Fruit fly (Drosophila melanogaster) whole organism, embryonic: ENCODE data around the gene Pax.
A peak's percentile ranks its signal among the peaks of the same experiment; 100 is the strongest.

ENCODE experiments used
- Ada2b ChIP-seq: fragments of 200-800 bp; sonication (Bioruptor generic); IDR thresholded peaks from 2 replicates; pipeline ENCODE4 v1.3.6; 2022; ENCODE audit warnings: missing biosample characterization, missing genetic modification characterization
- Adf1 ChIP-seq: fragments of 200-800 bp; sonication (Bioruptor generic); IDR thresholded peaks from 2 replicates; pipeline ENCODE4 v1.3.6; 2022; ENCODE audit warnings: missing biosample characterization, missing genetic modification characterization
- Atf6 ChIP-seq: fragments of 200-800 bp; sonication (Bioruptor generic); IDR thresholded peaks from 2 replicates; pipeline ENCODE4 v1.3.6; 2022; ENCODE audit warnings: missing biosample characterization, missing genetic modification characterization
- Awh ChIP-seq: fragments of 200-800 bp; sonication (Bioruptor generic); IDR thresholded peaks from 2 replicates; pipeline ENCODE4, ENCODE4 v1.3.6; 2022; ENCODE audit warnings: missing biosample characterization, missing genetic modification characterization
- Bteb2 ChIP-seq: fragments of 200-800 bp; sonication (Bioruptor generic); optimal IDR thresholded peaks from 2 replicates; lab custom pipeline; 2016; ENCODE audit warnings: missing biosample characterization, missing genetic modification characterization
- CG11504 ChIP-seq: fragments of 200-800 bp; sonication (Bioruptor generic); optimal IDR thresholded peaks from 3 replicates; lab custom pipeline; 2019; ENCODE audit warnings: missing biosample characterization, mild to moderate bottlenecking, missing genetic modification characterization, moderate library complexity
- CG12769 ChIP-seq: fragments of 200-800 bp; sonication (Bioruptor generic); optimal IDR thresholded peaks from 2 replicates; lab custom pipeline; 2019; ENCODE audit warnings: missing biosample characterization, mild to moderate bottlenecking, missing genetic modification characterization, moderate library complexity
- CG15269 ChIP-seq: fragments of 200-800 bp; sonication (Bioruptor generic); optimal IDR thresholded peaks from 2 replicates; lab custom pipeline; 2018; ENCODE audit warnings: missing biosample characterization, mild to moderate bottlenecking, missing genetic modification characterization, moderate library complexity
- CG1603 ChIP-seq: fragments of 200-800 bp; sonication (Bioruptor generic); optimal IDR thresholded peaks from 2 replicates; lab custom pipeline; 2019; ENCODE audit warnings: missing biosample characterization, mild to moderate bottlenecking, missing genetic modification characterization, moderate library complexity
- CG1792 ChIP-seq: fragments of 200-800 bp; sonication (Bioruptor generic); optimal IDR thresholded peaks from 2 replicates; lab custom pipeline; 2016; ENCODE audit warnings: missing biosample characterization, missing genetic modification characterization
- CG2120 ChIP-seq: fragments of 200-800 bp; sonication (Bioruptor generic); optimal IDR thresholded peaks from 3 replicates; lab custom pipeline; 2016; ENCODE audit warnings: missing biosample characterization, missing genetic modification characterization
- CG31224 ChIP-seq: fragments of 200-800 bp; sonication (Bioruptor generic); IDR thresholded peaks from 2 replicates; pipeline ENCODE4 v1.3.6; 2022; ENCODE audit warnings: missing biosample characterization, missing genetic modification characterization
- CG32532 ChIP-seq: fragments of 200-800 bp; sonication (Bioruptor generic); IDR thresholded peaks from 2 replicates; pipeline ENCODE4 v1.3.6; 2022; ENCODE audit warnings: missing biosample characterization, missing genetic modification characterization
- CG34224 ChIP-seq: fragments of 200-800 bp; sonication (Bioruptor generic); IDR thresholded peaks from 3 replicates; pipeline ENCODE4 v1.3.6; 2022; ENCODE audit warnings: missing biosample characterization, missing genetic modification characterization; ENCODE audit not compliant: partially characterized antibody
- CG3847 ChIP-seq: fragments of 200-800 bp; sonication (Bioruptor generic); IDR thresholded peaks from 2 replicates; pipeline ENCODE4 v1.3.6; 2022; ENCODE audit warnings: missing biosample characterization, missing genetic modification characterization
- CG4360 ChIP-seq: fragments of 200-800 bp; sonication (Bioruptor generic); IDR thresholded peaks from 2 replicates; pipeline ENCODE4 v1.3.6; 2022; ENCODE audit warnings: missing biosample characterization, missing genetic modification characterization
- CG4617 ChIP-seq: fragments of 200-800 bp; sonication (Bioruptor generic); optimal IDR thresholded peaks from 3 replicates; lab custom pipeline; 2016; ENCODE audit warnings: missing biosample characterization, missing genetic modification characterization, borderline replicate concordance
- CG7839 ChIP-seq: fragments of 200-800 bp; sonication (Bioruptor generic); optimal IDR thresholded peaks from 3 replicates; lab custom pipeline; 2018; ENCODE audit warnings: missing biosample characterization, mild to moderate bottlenecking, missing genetic modification characterization, moderate library complexity
- CG8290 ChIP-seq, 3 experiments: fragments of 200-800 bp; sonication (Bioruptor generic); optimal IDR thresholded peaks; 2 replicates each; lab custom pipeline; 2016 to 2019; ENCODE audit warnings: missing biosample characterization in 3 of 3, missing genetic modification characterization in 3 of 3, mild to moderate bottlenecking in 2 of 3, moderate library complexity in 1 of 3
- Dp ChIP-seq: fragments of 200-800 bp; sonication (Bioruptor generic); optimal IDR thresholded peaks from 2 replicates; lab custom pipeline; 2018; ENCODE audit warnings: missing biosample characterization, mild to moderate bottlenecking, missing genetic modification characterization, moderate library complexity
- HLH54F ChIP-seq: fragments of 200-800 bp; sonication (Bioruptor generic); optimal IDR thresholded peaks from 3 replicates; lab custom pipeline; 2016; ENCODE audit warnings: missing biosample characterization, missing genetic modification characterization
- Hr51 ChIP-seq, 2 experiments: fragments of 200-800 bp; sonication (Bioruptor generic); optimal IDR thresholded peaks; 2 replicates in 1 of 2; 3 replicates in 1 of 2; lab custom pipeline; 2016 to 2018; ENCODE audit warnings: missing biosample characterization in 2 of 2, missing genetic modification characterization in 2 of 2, mild to moderate bottlenecking in 1 of 2, moderate library complexity in 1 of 2
- Lim3 ChIP-seq: fragments of 200-800 bp; sonication (Bioruptor generic); IDR thresholded peaks from 2 replicates; pipeline ENCODE4 v1.3.6; 2022; ENCODE audit warnings: missing biosample characterization, missing genetic modification characterization
- Max ChIP-seq: fragments of 200-800 bp; sonication (Bioruptor generic); optimal IDR thresholded peaks from 2 replicates; lab custom pipeline; 2016; ENCODE audit warnings: missing biosample characterization, mild to moderate bottlenecking, missing genetic modification characterization
- Med ChIP-seq: fragments of 200-800 bp; sonication (Bioruptor generic); peaks from one replicate; lab custom pipeline; 2016; ENCODE audit warnings: missing biosample characterization, missing genetic modification characterization, mild to moderate bottlenecking, inconsistent platforms, moderate library complexity
- Meics ChIP-seq: fragments of 200-800 bp; sonication (Bioruptor generic); optimal IDR thresholded peaks from 2 replicates; lab custom pipeline; 2017; ENCODE audit warnings: missing biosample characterization, mild to moderate bottlenecking, missing genetic modification characterization
- Nf-YB ChIP-seq: fragments of 200-800 bp; sonication (Bioruptor generic); optimal IDR thresholded peaks from 3 replicates; lab custom pipeline; 2019; ENCODE audit warnings: missing biosample characterization, mild to moderate bottlenecking, missing genetic modification characterization, moderate library complexity
- PHDP ChIP-seq: fragments of 200-800 bp; sonication (Bioruptor generic); optimal IDR thresholded peaks from 3 replicates; lab custom pipeline; 2018; ENCODE audit warnings: missing biosample characterization, mild to moderate bottlenecking, missing genetic modification characterization, moderate library complexity
- Pdp1 ChIP-seq, 2 experiments: fragments of 200-800 bp; sonication (Bioruptor generic); optimal IDR thresholded peaks; 3 replicates each; lab custom pipeline; 2016; ENCODE audit warnings: missing biosample characterization in 2 of 2, missing genetic modification characterization in 2 of 2, mild to moderate bottlenecking in 1 of 2, moderate library complexity in 1 of 2
- Scr ChIP-seq: fragments of 200-800 bp; sonication (Bioruptor generic); IDR thresholded peaks from 2 replicates; pipeline ENCODE4 v1.3.6; 2022; ENCODE audit warnings: missing biosample characterization, missing genetic modification characterization; ENCODE audit not compliant: partially characterized antibody
- Sox100B ChIP-seq: fragments of 200-800 bp; sonication (Bioruptor generic); optimal IDR thresholded peaks from 3 replicates; lab custom pipeline; 2018; ENCODE audit warnings: missing biosample characterization, mild to moderate bottlenecking, missing genetic modification characterization
- al ChIP-seq: fragments of 200-800 bp; sonication (Bioruptor generic); IDR thresholded peaks from 2 replicates; pipeline ENCODE4 v1.3.6; 2022; ENCODE audit warnings: missing biosample characterization, missing genetic modification characterization
- bcd ChIP-seq: fragments of 200-800 bp; sonication (Bioruptor generic); optimal IDR thresholded peaks from 2 replicates; lab custom pipeline; 2017; ENCODE audit warnings: missing biosample characterization, mild to moderate bottlenecking, missing genetic modification characterization
- crc ChIP-seq: fragments of 200-800 bp; sonication (Bioruptor generic); optimal IDR thresholded peaks from 2 replicates; lab custom pipeline; 2016; ENCODE audit warnings: missing biosample characterization, missing genetic modification characterization
- da ChIP-seq: fragments of 200-800 bp; sonication (Bioruptor generic); optimal IDR thresholded peaks from 2 replicates; lab custom pipeline; 2016; ENCODE audit warnings: missing biosample characterization, missing genetic modification characterization
- fd3F ChIP-seq: fragments of 200-800 bp; sonication (Bioruptor generic); optimal IDR thresholded peaks from 2 replicates; lab custom pipeline; 2018; ENCODE audit warnings: missing biosample characterization, mild to moderate bottlenecking, missing genetic modification characterization, moderate library complexity
- hkb ChIP-seq, 2 experiments: fragments of 200-800 bp in 1 of 2; fragments of >200 bp in 1 of 2; sonication (Bioruptor generic) in 1 of 2; IDR thresholded peaks in 1 of 2; optimal IDR thresholded peaks in 1 of 2; 2 replicates each; pipeline versions ENCODE4 v1.3.6 to Lab custom; 2017 to 2022; ENCODE audit warnings: missing biosample characterization in 1 of 2, missing genetic modification characterization in 1 of 2
- knrl ChIP-seq: fragments of 200-800 bp; sonication (Bioruptor generic); IDR thresholded peaks from 3 replicates; pipeline ENCODE4 v1.3.6; 2022; ENCODE audit warnings: missing biosample characterization, missing genetic modification characterization; ENCODE audit not compliant: partially characterized antibody
- lab ChIP-seq: fragments of 200-800 bp; sonication (Bioruptor generic); optimal IDR thresholded peaks from 3 replicates; lab custom pipeline; 2017; ENCODE audit warnings: missing biosample characterization, missing genetic modification characterization, mild to moderate bottlenecking, moderate library complexity, missing genetic modification reagents
- lilli ChIP-seq: fragments of 200-800 bp; sonication (Bioruptor generic); optimal IDR thresholded peaks from 3 replicates; lab custom pipeline; 2016; ENCODE audit warnings: missing biosample characterization, missing genetic modification characterization
- pros ChIP-seq: fragments of 200-800 bp; sonication (Bioruptor generic); optimal IDR thresholded peaks from 3 replicates; lab custom pipeline; 2019; ENCODE audit warnings: missing biosample characterization, mild to moderate bottlenecking, missing genetic modification characterization, moderate library complexity
- psq ChIP-seq: fragments of 200-800 bp; sonication (Bioruptor generic); optimal IDR thresholded peaks from 2 replicates; lab custom pipeline; 2017; ENCODE audit warnings: missing biosample characterization, missing genetic modification characterization
- row ChIP-seq: fragments of 200-800 bp; sonication (Bioruptor generic); IDR thresholded peaks from 3 replicates; pipeline ENCODE4 v1.3.6; 2022; ENCODE audit warnings: missing biosample characterization, missing genetic modification characterization
- sens ChIP-seq: fragments of 200-800 bp; sonication (Bioruptor generic); peaks from one replicate; lab custom pipeline; 2016; ENCODE audit warnings: missing biosample characterization, missing genetic modification characterization
- slbo ChIP-seq: fragments of 200-800 bp; sonication (Bioruptor generic); IDR thresholded peaks from 2 replicates; pipeline ENCODE4 v1.3.6; 2022; ENCODE audit warnings: missing biosample characterization, missing genetic modification characterization
- sr ChIP-seq: fragments of 200-800 bp; sonication (Bioruptor generic); IDR thresholded peaks from 3 replicates; pipeline ENCODE4 v1.3.6; 2022; ENCODE audit warnings: missing biosample characterization, missing genetic modification characterization
- sug ChIP-seq: fragments of 200-800 bp; optimal IDR thresholded peaks from 2 replicates; lab custom pipeline; 2019; ENCODE audit warnings: missing biosample characterization, mild to moderate bottlenecking, missing genetic modification characterization, moderate library complexity
- trem ChIP-seq: fragments of 200-800 bp; optimal IDR thresholded peaks from 3 replicates; lab custom pipeline; 2019; ENCODE audit warnings: missing biosample characterization, mild to moderate bottlenecking, missing genetic modification characterization, moderate library complexity
- usp ChIP-seq: fragments of >200 bp; optimal IDR thresholded peaks from 2 replicates; lab custom pipeline; 2017; ENCODE audit warnings: missing biosample characterization, missing genetic modification characterization
- wdn ChIP-seq: fragments of 200-800 bp; sonication (Bioruptor generic); IDR thresholded peaks from 2 replicates; pipeline ENCODE4 v1.3.6; 2022; ENCODE audit warnings: missing biosample characterization, missing genetic modification characterization

Gene Pax

DNA sequence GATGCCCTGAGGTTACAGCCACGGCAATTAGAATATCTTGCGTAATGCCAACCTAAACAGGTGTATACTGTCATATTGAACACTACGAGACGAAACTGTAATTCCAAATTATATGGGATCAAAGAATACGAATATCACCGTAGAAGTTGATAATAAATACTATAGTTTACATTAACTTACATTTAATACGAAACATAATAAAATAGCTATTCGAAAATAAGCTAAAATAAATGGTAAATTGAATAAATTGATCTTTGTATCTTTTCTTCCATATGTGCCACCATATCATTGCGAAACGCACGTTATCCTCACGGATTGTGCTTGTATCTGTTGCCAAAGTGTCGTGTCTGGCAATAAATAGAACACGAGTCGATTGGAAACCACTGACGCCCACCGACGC is 10.5 kb downstream of the Pax start (continued):
- TF ChIP-seq trem (no peak), Med (peak; percentile 45), CG7839 (tag; lab: Kevin White, UChicago) (peak; percentile 37), fd3F (GFP tag; lab: Kevin White, UChicago) (peak; percentile 46), crc (GFP tag; lab: Kevin White, UChicago) (no peak), Atf6 (GFP tag; lab: Robert Waterston, UW) (peak; percentile 59), CG3847 (0 out of 2 replicates have a peak, but pooled peaks have one; percentile 38), slbo (peak; percentile 62), sug (peak; percentile 15), wdn (GFP tag; lab: Robert Waterston, UW) (0 out of 2 replicates have a peak, but pooled peaks have one; percentile 16), lilli (GFP tag; lab: Kevin White, UChicago) (peak; percentile 14), lab (GFP tag; lab: Kevin White, UChicago) (peak; percentile 31), Pdp1 (GFP tag; optimal IDR thresholded peaks at IDR 0.05; lab: Kevin White, UChicago) (peak in 1 of 2 experiments; percentile 33), Ada2b (GFP tag; lab: Robert Waterston, UW) (0 out of 2 replicates have a peak, but pooled peaks have one; percentile 7), Dp (GFP tag; lab: Kevin White, UChicago) (no peak), CG31224 (GFP tag; lab: Robert Waterston, UW) (no peak), al (peak; percentile 63; the same call in 1 of the 2 replicates), CG2120 (peak; percentile 31), CG11504 (tag; lab: Kevin White, UChicago) (peak; percentile 10), HLH54F (GFP tag; lab: Kevin White, UChicago) (peak; percentile 8), Sox100B (GFP tag; lab: Kevin White, UChicago) (no peak), CG1603 (tag; lab: Kevin White, UChicago) (no peak), CG12769 (tag; lab: Kevin White, UChicago) (peak; percentile 50), knrl (GFP tag; lab: Robert Waterston, UW) (no peak), CG8290 (GFP tag; optimal IDR thresholded peaks at IDR 0.05; lab: Kevin White, UChicago) (no peak), CG8290 (tag; optimal IDR thresholded peaks at IDR 0.05; lab: Kevin White, UChicago) (peak in 1 of 2 experiments; percentile 17), PHDP (no peak), Meics (GFP tag; lab: Kevin White, UChicago) (peak; percentile 49), hkb (optimal IDR thresholded peaks at IDR 0.05; lab: Kevin White, UChicago) (no peak), hkb (GFP tag; IDR thresholded peaks at IDR 0.05; lab: Robert Waterston, UW) (0 out of 2 replicates have a peak, but pooled peaks have one; percentile 36), Adf1 (GFP tag; lab: Robert Waterston, UW) (0 out of 2 replicates have a peak, but pooled peaks have one; percentile 23), Bteb2 (GFP tag; lab: Kevin White, UChicago) (no peak), row (peak; percentile 28; the same call in 1 of the 3 replicates), pros (GFP tag; lab: Kevin White, UChicago) (no peak), usp (GFP tag; lab: Kevin White, UChicago) (no peak), bcd (GFP tag; lab: Kevin White, UChicago) (no peak), Max (no peak), CG32532 (GFP tag; lab: Robert Waterston, UW) (peak; percentile 53; the same call in 1 of the 2 replicates), CG15269 (tag; lab: Kevin White, UChicago) (peak; percentile 66)

DNA sequence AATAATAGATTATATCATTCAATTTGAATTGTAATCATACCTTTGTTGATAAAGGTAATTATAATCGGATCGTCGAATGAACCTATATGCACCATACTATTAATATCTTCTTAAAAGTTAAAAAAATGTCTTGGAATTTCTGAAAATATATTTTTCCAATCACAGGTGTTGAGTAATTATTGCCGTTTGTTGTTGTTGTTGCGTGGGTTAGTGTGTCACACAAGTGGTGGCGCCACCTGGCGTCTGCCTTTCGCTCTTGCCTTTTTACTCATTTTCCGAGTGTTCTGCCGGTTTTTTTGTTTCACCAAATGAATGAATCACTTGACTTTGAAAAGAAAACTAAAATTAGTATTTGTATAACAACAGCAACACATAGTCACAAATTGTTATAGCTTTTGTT is 11.3 kb downstream of the Pax start:
- TF ChIP-seq Hr51 (GFP tag; optimal IDR thresholded peaks at IDR 0.05; lab: Kevin White, UChicago) (no peak), CG1792 (GFP tag; lab: Kevin White, UChicago) (no peak), sr (GFP tag; lab: Robert Waterston, UW) (peak; percentile 62; the same call in 2 of the 3 replicates), sens (GFP tag; lab: Kevin White, UChicago) (peak; percentile 53), Awh (no peak), Sox100B (GFP tag; lab: Kevin White, UChicago) (no peak), CG4617 (no peak), Max (no peak), Lim3 (GFP tag; lab: Robert Waterston, UW) (no peak), Nf-YB (GFP tag; lab: Kevin White, UChicago) (no peak), CG4360 (GFP tag; lab: Robert Waterston, UW) (peak; percentile 89), psq (GFP tag; lab: Kevin White, UChicago) (no peak), CG34224 (GFP tag; lab: Robert Waterston, UW) (no peak), da (GFP tag; lab: Kevin White, UChicago) (no peak), Scr (GFP tag; lab: Robert Waterston, UW) (no peak)
